Fruit fly (Drosophila melanogaster) whole organism, embryonic: ENCODE measurements around the gene Sec5.

ENCODE experiments used
- CG10431 ChIP-seq: fragments of 200-800 bp; sonication (Bioruptor generic); optimal IDR thresholded peaks from 3 replicates; lab custom pipeline; 2018; ENCODE audit warnings: missing biosample characterization, mild to moderate bottlenecking, missing genetic modification characterization
- CG12104 ChIP-seq: fragments of 200-800 bp; sonication (Bioruptor generic); optimal IDR thresholded peaks from 3 replicates; lab custom pipeline; 2016; ENCODE audit warnings: missing biosample characterization, missing genetic modification characterization
- CG14441 ChIP-seq: fragments of 200-800 bp; sonication (Bioruptor generic); IDR thresholded peaks from 2 replicates; pipeline ENCODE4 v1.3.6; 2022; ENCODE audit warnings: missing biosample characterization, missing genetic modification characterization
- CG15479 ChIP-seq: fragments of 200-800 bp; sonication (Bioruptor generic); optimal IDR thresholded peaks from 3 replicates; lab custom pipeline; 2019; ENCODE audit warnings: missing biosample characterization, mild to moderate bottlenecking, missing genetic modification characterization, moderate library complexity
- CG1647 ChIP-seq: fragments of 200-800 bp; sonication (Bioruptor generic); optimal IDR thresholded peaks from 3 replicates; lab custom pipeline; 2016; ENCODE audit warnings: missing biosample characterization, missing genetic modification characterization
- CG1792 ChIP-seq: fragments of 200-800 bp; sonication (Bioruptor generic); optimal IDR thresholded peaks from 2 replicates; lab custom pipeline; 2016; ENCODE audit warnings: missing biosample characterization, missing genetic modification characterization
- CG18764 ChIP-seq: fragments of 200-800 bp; sonication (Bioruptor generic); optimal IDR thresholded peaks from 3 replicates; lab custom pipeline; 2016; ENCODE audit warnings: missing biosample characterization, missing genetic modification characterization
- CG30403 ChIP-seq: fragments of 200-800 bp; sonication (Bioruptor generic); optimal IDR thresholded peaks from 3 replicates; lab custom pipeline; 2016; ENCODE audit warnings: missing biosample characterization, missing genetic modification characterization
- CG30431 ChIP-seq: fragments of 200-800 bp; sonication (Bioruptor generic); optimal IDR thresholded peaks from 2 replicates; lab custom pipeline; 2017; ENCODE audit warnings: missing biosample characterization, missing genetic modification characterization
- CG34224 ChIP-seq: fragments of 200-800 bp; sonication (Bioruptor generic); IDR thresholded peaks from 3 replicates; pipeline ENCODE4 v1.3.6; 2022; ENCODE audit warnings: missing biosample characterization, missing genetic modification characterization; ENCODE audit not compliant: partially characterized antibody
- CG3838 ChIP-seq: fragments of 200-800 bp; sonication (Bioruptor generic); optimal IDR thresholded peaks from 3 replicates; lab custom pipeline; 2016; ENCODE audit warnings: missing biosample characterization, missing genetic modification characterization
- CG42726 ChIP-seq: fragments of 200-800 bp; sonication (Bioruptor generic); IDR thresholded peaks from 2 replicates; pipeline ENCODE4 v1.3.6; 2022; ENCODE audit warnings: missing biosample characterization, missing genetic modification characterization; ENCODE audit not compliant: partially characterized antibody
- CG4282 ChIP-seq: fragments of 200-800 bp; sonication (Bioruptor generic); optimal IDR thresholded peaks from 2 replicates; lab custom pipeline; 2016; ENCODE audit warnings: missing biosample characterization, missing genetic modification characterization
- CG43689 ChIP-seq: fragments of 200-800 bp; sonication (Bioruptor generic); IDR thresholded peaks from 2 replicates; pipeline ENCODE4 v1.3.6; 2022; ENCODE audit warnings: missing biosample characterization, missing genetic modification characterization
- CG4424 ChIP-seq: fragments of 200-800 bp; sonication (Bioruptor generic); optimal IDR thresholded peaks from 3 replicates; lab custom pipeline; 2016; ENCODE audit warnings: missing biosample characterization, missing genetic modification characterization
- CG6654 ChIP-seq: fragments of 200-800 bp; sonication (Bioruptor generic); optimal IDR thresholded peaks from 2 replicates; lab custom pipeline; 2017; ENCODE audit warnings: missing biosample characterization, mild to moderate bottlenecking, missing genetic modification characterization
- CG7271 ChIP-seq: fragments of 200-800 bp; sonication (Bioruptor generic); optimal IDR thresholded peaks from 2 replicates; lab custom pipeline; 2018; ENCODE audit warnings: missing biosample characterization, mild to moderate bottlenecking, missing genetic modification characterization, moderate library complexity
- CG7786 ChIP-seq: fragments of 200-800 bp; sonication (Bioruptor generic); optimal IDR thresholded peaks from 2 replicates; lab custom pipeline; 2016; ENCODE audit warnings: missing biosample characterization, missing genetic modification characterization
- CG9215 ChIP-seq: fragments of 200-800 bp; sonication (Bioruptor generic); IDR thresholded peaks from 2 replicates; pipeline ENCODE4 v1.3.6; 2022; ENCODE audit warnings: missing biosample characterization, missing genetic modification characterization
- D19B ChIP-seq: fragments of 200-800 bp; sonication (Bioruptor generic); optimal IDR thresholded peaks from 2 replicates; lab custom pipeline; 2017; ENCODE audit warnings: missing biosample characterization, mild to moderate bottlenecking, missing genetic modification characterization
- Dbx ChIP-seq: fragments of 200-800 bp; sonication (Bioruptor generic); IDR thresholded peaks from 3 replicates; pipeline ENCODE4 v1.3.6; 2022; ENCODE audit warnings: missing biosample characterization, missing genetic modification characterization
- Dll ChIP-seq: fragments of 200-800 bp; sonication (Bioruptor generic); IDR thresholded peaks from 4 replicates; pipeline ENCODE4 v1.3.6; 2022; ENCODE audit warnings: missing biosample characterization, missing genetic modification characterization; ENCODE audit not compliant: partially characterized antibody
- Doc2 ChIP-seq: fragments of 200-800 bp; sonication (Bioruptor generic); IDR thresholded peaks from 2 replicates; pipeline ENCODE4 v1.3.6; 2022; ENCODE audit warnings: missing biosample characterization, missing genetic modification characterization
- Drgx ChIP-seq: fragments of 200-800 bp; sonication (Bioruptor generic); IDR thresholded peaks from 2 replicates; pipeline ENCODE4 v1.3.6; 2022; ENCODE audit warnings: missing biosample characterization, missing genetic modification characterization
- Ets97D ChIP-seq: fragments of 200-800 bp; sonication (Bioruptor generic); optimal IDR thresholded peaks from 3 replicates; lab custom pipeline; 2016; ENCODE audit warnings: missing biosample characterization, missing genetic modification characterization
- Hr78 ChIP-seq, 2 experiments: fragments of 200-800 bp in 1 of 2; fragments of >200 bp in 1 of 2; sonication (Bioruptor generic) in 1 of 2; optimal IDR thresholded peaks; 2 replicates each; lab custom pipeline; 2017 to 2019; ENCODE audit warnings: missing biosample characterization in 2 of 2, missing genetic modification characterization in 2 of 2, mild to moderate bottlenecking in 1 of 2, moderate library complexity in 1 of 2
- Mes4 ChIP-seq: fragments of 200-800 bp; sonication (Bioruptor generic); optimal IDR thresholded peaks from 2 replicates; lab custom pipeline; 2016; ENCODE audit warnings: missing biosample characterization, missing genetic modification characterization
- NC2α ChIP-seq: fragments of 200-800 bp; sonication (Bioruptor generic); optimal IDR thresholded peaks from 2 replicates; lab custom pipeline; 2016; ENCODE audit warnings: missing biosample characterization, missing genetic modification characterization
- Neu2 ChIP-seq: fragments of 200-800 bp; sonication (Bioruptor generic); optimal IDR thresholded peaks from 3 replicates; lab custom pipeline; 2016; ENCODE audit warnings: missing biosample characterization, missing genetic modification characterization, borderline replicate concordance
- Optix ChIP-seq: fragments of 200-800 bp; sonication (Bioruptor generic); IDR thresholded peaks from 3 replicates; pipeline ENCODE4 v1.3.6; 2022; ENCODE audit warnings: missing biosample characterization, missing genetic modification characterization
- Usf ChIP-seq: fragments of 200-800 bp; sonication (Bioruptor generic); optimal IDR thresholded peaks from 2 replicates; lab custom pipeline; 2017; ENCODE audit warnings: missing genotype, missing biosample characterization, missing genetic modification characterization
- ab ChIP-seq: fragments of 200-800 bp; sonication (Bioruptor generic); optimal IDR thresholded peaks from 2 replicates; lab custom pipeline; 2016; ENCODE audit warnings: missing biosample characterization, missing genetic modification characterization
- amos ChIP-seq: fragments of 200-800 bp; sonication (Bioruptor generic); IDR thresholded peaks from 2 replicates; pipeline ENCODE4 v1.3.6; 2022; ENCODE audit warnings: missing biosample characterization, missing genetic modification characterization; ENCODE audit not compliant: partially characterized antibody
- bowl ChIP-seq: fragments of 200-800 bp; sonication (Bioruptor generic); IDR thresholded peaks from 2 replicates; pipeline ENCODE4 v1.3.6; 2022; ENCODE audit warnings: missing biosample characterization, missing genetic modification characterization
- caup ChIP-seq: fragments of 200-800 bp; sonication (Bioruptor generic); optimal IDR thresholded peaks from 3 replicates; lab custom pipeline; 2017; ENCODE audit warnings: missing biosample characterization, mild to moderate bottlenecking, missing genetic modification characterization, moderate library complexity; ENCODE audit not compliant: severe bottlenecking
- chm ChIP-seq: fragments of 200-800 bp; sonication (Bioruptor generic); IDR thresholded peaks from 2 replicates; pipeline ENCODE4 v1.3.6; 2022; ENCODE audit warnings: missing biosample characterization, missing genetic modification characterization
- dan ChIP-seq: fragments of 200-800 bp; sonication (Bioruptor generic); IDR thresholded peaks from 2 replicates; pipeline ENCODE4 v1.3.6; 2022; ENCODE audit warnings: missing biosample characterization, missing genetic modification characterization
- emc ChIP-seq: fragments of 200-800 bp; sonication (Bioruptor generic); optimal IDR thresholded peaks from 2 replicates; lab custom pipeline; 2016; ENCODE audit warnings: missing biosample characterization, missing genetic modification characterization
- ewg ChIP-seq: fragments of 200-800 bp; sonication (Bioruptor generic); optimal IDR thresholded peaks from 3 replicates; lab custom pipeline; 2017; ENCODE audit warnings: mild to moderate bottlenecking, missing biosample characterization, missing genetic modification reagents, missing genetic modification characterization
- eyg ChIP-seq: fragments of 200-800 bp; sonication (Bioruptor generic); optimal IDR thresholded peaks from 3 replicates; lab custom pipeline; 2016; ENCODE audit warnings: missing biosample characterization, missing genetic modification characterization
- fd3F ChIP-seq: fragments of 200-800 bp; sonication (Bioruptor generic); optimal IDR thresholded peaks from 2 replicates; lab custom pipeline; 2018; ENCODE audit warnings: missing biosample characterization, mild to moderate bottlenecking, missing genetic modification characterization, moderate library complexity
- gcm2 ChIP-seq: fragments of 200-800 bp; sonication (Bioruptor generic); optimal IDR thresholded peaks from 2 replicates; lab custom pipeline; 2016; ENCODE audit warnings: missing biosample characterization, missing genetic modification characterization
- gsb ChIP-seq: fragments of 200-800 bp; sonication (Bioruptor generic); IDR thresholded peaks from 2 replicates; pipeline ENCODE4 v1.3.6; 2022; ENCODE audit warnings: missing biosample characterization, missing genetic modification characterization
- hb ChIP-seq: fragments of 200-800 bp; sonication (Bioruptor generic); IDR thresholded peaks from 3 replicates; pipeline ENCODE4 v1.3.6; 2022; ENCODE audit warnings: missing biosample characterization, missing genetic modification characterization; ENCODE audit not compliant: partially characterized antibody
- hth ChIP-seq: fragments of >200 bp; optimal IDR thresholded peaks from 2 replicates; lab custom pipeline; 2017; ENCODE audit warnings: inconsistent platforms
- nau ChIP-seq: fragments of 200-800 bp; sonication (Bioruptor generic); optimal IDR thresholded peaks from 3 replicates; lab custom pipeline; 2017; ENCODE audit warnings: missing biosample characterization, mild to moderate bottlenecking, missing genetic modification characterization, missing genetic modification reagents
- nmo ChIP-seq: fragments of 200-800 bp; sonication (Bioruptor generic); optimal IDR thresholded peaks from 2 replicates; lab custom pipeline; 2018; ENCODE audit warnings: missing biosample characterization, mild to moderate bottlenecking, missing genetic modification characterization, moderate library complexity
- ranshi ChIP-seq: fragments of 200-800 bp; sonication (Bioruptor generic); IDR thresholded peaks from 2 replicates; pipeline ENCODE4 v1.3.6; 2022; ENCODE audit warnings: missing biosample characterization, missing genetic modification characterization
- seq ChIP-seq: fragments of 200-800 bp; sonication (Bioruptor generic); IDR thresholded peaks from 2 replicates; pipeline ENCODE4 v1.3.6; 2022; ENCODE audit warnings: missing biosample characterization, missing genetic modification characterization
- tna ChIP-seq: fragments of 200-800 bp; sonication (Bioruptor generic); IDR thresholded peaks from 2 replicates; pipeline ENCODE4 v1.3.6; 2022; ENCODE audit warnings: missing biosample characterization, missing genetic modification characterization; ENCODE audit not compliant: partially characterized antibody
- trem ChIP-seq: fragments of 200-800 bp; optimal IDR thresholded peaks from 3 replicates; lab custom pipeline; 2019; ENCODE audit warnings: missing biosample characterization, mild to moderate bottlenecking, missing genetic modification characterization, moderate library complexity
- zfh2 ChIP-seq: fragments of 200-800 bp; sonication (Bioruptor generic); optimal IDR thresholded peaks from 2 replicates; lab custom pipeline; 2016; ENCODE audit warnings: missing biosample characterization, missing genetic modification characterization

The Sec5 gene

DNA sequence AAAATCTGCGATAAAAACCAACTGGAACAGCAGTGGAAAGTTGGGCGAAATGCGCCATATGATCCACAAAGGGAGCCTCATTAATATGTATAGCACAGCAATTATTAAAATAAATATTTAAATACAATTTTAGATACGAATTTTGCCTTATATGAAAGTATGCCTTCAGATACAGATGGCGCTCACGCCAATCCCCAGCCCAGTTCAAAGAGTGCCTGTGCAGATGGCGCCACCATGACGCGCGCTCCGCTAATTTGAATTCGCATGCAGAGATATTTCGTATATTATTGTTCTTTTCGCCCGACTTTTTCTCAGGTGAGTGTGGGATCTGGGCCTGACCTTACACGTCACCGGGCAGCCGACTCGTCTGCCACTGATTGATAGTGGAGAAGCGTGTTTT is 15.1 kb downstream of the Sec5 start, which contains the start of gene Pgant4 (continued):
- peak; percentile 53 for TF ChIP-seq caup
- TF ChIP-seq ranshi = peak; percentile 42; the same call in 1 of the 2 replicates
- TF ChIP-seq CG7271 (tag; lab: Kevin White, UChicago) = no peak
- peak; percentile 81 for TF ChIP-seq CG42726 (GFP tag; lab: Robert Waterston, UW)
- no peak for TF ChIP-seq CG10431
- no peak for TF ChIP-seq bowl (GFP tag; lab: Robert Waterston, UW)
- no peak for TF ChIP-seq D19B
- TF ChIP-seq CG1792 (GFP tag; lab: Kevin White, UChicago) = no peak
- TF ChIP-seq CG1647 = no peak
- TF ChIP-seq CG4424 (GFP tag; lab: Kevin White, UChicago) = peak; percentile 56
- no peak for TF ChIP-seq CG6654 (GFP tag; lab: Kevin White, UChicago)
- no peak for TF ChIP-seq hth
- no peak for TF ChIP-seq eyg (GFP tag; lab: Kevin White, UChicago)
- TF ChIP-seq fd3F = peak; percentile 20
- no peak for TF ChIP-seq CG7786 (GFP tag; lab: Kevin White, UChicago)
- TF ChIP-seq CG18764 = peak; percentile 17
- TF ChIP-seq Neu2 = no peak
- TF ChIP-seq Usf (GFP tag; lab: Kevin White, UChicago) = no peak
- TF ChIP-seq CG4282 (GFP tag; lab: Kevin White, UChicago) = no peak
- no peak for TF ChIP-seq Doc2 (GFP tag; lab: Robert Waterston, UW)
- no peak for TF ChIP-seq Dll (GFP tag; lab: Robert Waterston, UW)
- TF ChIP-seq CG15479 (GFP tag; lab: Kevin White, UChicago) = no peak
- peak; percentile 84 for TF ChIP-seq Dbx (GFP tag; lab: Robert Waterston, UW)
- no peak for TF ChIP-seq CG34224
- TF ChIP-seq Ets97D (GFP tag; lab: Kevin White, UChicago) = no peak
- no peak for TF ChIP-seq zfh2 (GFP tag; lab: Kevin White, UChicago)
- no peak for TF ChIP-seq trem (tag; lab: Kevin White, UChicago)
- no peak for TF ChIP-seq NC2α
- no peak for TF ChIP-seq seq (GFP tag; lab: Robert Waterston, UW)
- no peak for TF ChIP-seq ewg
- no peak for TF ChIP-seq dan (GFP tag; lab: Robert Waterston, UW)
- no peak for TF ChIP-seq nau (GFP tag; lab: Kevin White, UChicago)
- TF ChIP-seq Mes4 = no peak
- TF ChIP-seq Hr78 (GFP tag; optimal IDR thresholded peaks at IDR 0.05; lab: Kevin White, UChicago) = no peak
- no peak for TF ChIP-seq tna (GFP tag; lab: Robert Waterston, UW)
- TF ChIP-seq CG30431 (GFP tag; lab: Kevin White, UChicago) = peak; percentile 39
- no peak for TF ChIP-seq ab (GFP tag; lab: Kevin White, UChicago)
- peak; percentile 33; the same call in 1 of the 2 replicates for TF ChIP-seq gsb (GFP tag; lab: Robert Waterston, UW)
- TF ChIP-seq CG3838 (GFP tag; lab: Kevin White, UChicago) = no peak
- TF ChIP-seq amos (GFP tag; lab: Robert Waterston, UW) = peak; percentile 28; the same call in 1 of the 2 replicates
- TF ChIP-seq CG14441 (GFP tag; lab: Robert Waterston, UW) = peak; percentile 71
- TF ChIP-seq Optix (GFP tag; lab: Robert Waterston, UW) = peak; percentile 68
- no peak for TF ChIP-seq emc (GFP tag; lab: Kevin White, UChicago)
- peak; percentile 28; the same call in 1 of the 2 replicates for TF ChIP-seq CG9215
- TF ChIP-seq CG12104 (GFP tag; lab: Kevin White, UChicago) = no peak
- TF ChIP-seq nmo = peak; percentile 46
- TF ChIP-seq CG43689 (GFP tag; lab: Robert Waterston, UW) = no peak
- TF ChIP-seq CG30403 (GFP tag; lab: Kevin White, UChicago) = peak; percentile 57
- TF ChIP-seq Drgx (GFP tag; lab: Robert Waterston, UW) = no peak
- no peak for TF ChIP-seq gcm2
- no peak for TF ChIP-seq chm (GFP tag; lab: Robert Waterston, UW)
- TF ChIP-seq hb (GFP tag; lab: Robert Waterston, UW) = no peak
